Worm (Caenorhabditis elegans) whole organism, L3 larva: Measurements from ENCODE around the gene C52B9.4.

ENCODE experiments used
- fos-1 ChIP-seq: fragments of 150-350 bp; optimal IDR thresholded peaks from 2 replicates; lab custom pipeline; 2014; ENCODE audit warnings: missing biosample characterization, missing genetic modification characterization
- snpc-4 ChIP-seq: fragments of 150-350 bp; optimal IDR thresholded peaks from 2 replicates; lab custom pipeline; 2014; ENCODE audit warnings: missing biosample characterization, missing genetic modification characterization
- unc-62 ChIP-seq: fragments of 150-350 bp; sonication (generic microtip); optimal IDR thresholded peaks from 4 replicates; lab custom pipeline; 2014; ENCODE audit warnings: missing biosample characterization, missing genetic modification reagents, missing genetic modification characterization
- ztf-11 ChIP-seq: fragments of 150-350 bp; optimal IDR thresholded peaks from 2 replicates; lab custom pipeline; 2014; ENCODE audit warnings: missing biosample characterization, missing genetic modification characterization

- TF ChIP-seq snpc-4 (tag; lab: Kevin White, UChicago) (no peak), fos-1 (tag; lab: Kevin White, UChicago) (no peak), unc-62 (GFP tag; lab: Kevin White, UChicago) (no peak), ztf-11 (tag; lab: Kevin White, UChicago) (no peak)
These were observed 5.9 kb downstream of the C52B9.4 start for ce11 chrX:4266178-4266931.
